Fruit fly (Drosophila melanogaster) whole organism, embryonic: ENCODE data around the gene CG4957.

ENCODE experiments used
- Atf6 ChIP-seq: fragments of 200-800 bp; sonication (Bioruptor generic); IDR thresholded peaks from 2 replicates; pipeline ENCODE4 v1.3.6; 2022; ENCODE audit warnings: missing biosample characterization, missing genetic modification characterization
- BtbVII ChIP-seq: fragments of 200-800 bp; sonication (Bioruptor generic); optimal IDR thresholded peaks from 3 replicates; lab custom pipeline; 2017; ENCODE audit warnings: missing biosample characterization, mild to moderate bottlenecking, missing genetic modification characterization
- CG10654 ChIP-seq: fragments of 200-800 bp; sonication (Bioruptor generic); optimal IDR thresholded peaks from 2 replicates; lab custom pipeline; 2016; ENCODE audit warnings: missing biosample characterization, missing genetic modification characterization
- CG11695 ChIP-seq: fragments of 200-800 bp; sonication (Bioruptor generic); IDR thresholded peaks from 3 replicates; pipeline ENCODE4 v1.3.6; 2022; ENCODE audit warnings: missing biosample characterization, missing genetic modification characterization
- CG11723 ChIP-seq: fragments of 200-800 bp; sonication (Bioruptor generic); optimal IDR thresholded peaks from 2 replicates; lab custom pipeline; 2017; ENCODE audit warnings: missing biosample characterization, mild to moderate bottlenecking, missing genetic modification characterization
- CG12299 ChIP-seq: fragments of 200-800 bp; sonication (Bioruptor generic); optimal IDR thresholded peaks from 2 replicates; lab custom pipeline; 2018; ENCODE audit warnings: missing biosample characterization, mild to moderate bottlenecking, missing genetic modification characterization
- CG1233 ChIP-seq: fragments of 200-800 bp; sonication (Bioruptor generic); optimal IDR thresholded peaks from 4 replicates; lab custom pipeline; 2018; ENCODE audit warnings: missing biosample characterization, mild to moderate bottlenecking, missing genetic modification characterization
- CG12659 ChIP-seq: fragments of 200-800 bp; sonication (Bioruptor generic); optimal IDR thresholded peaks from 3 replicates; lab custom pipeline; 2017; ENCODE audit warnings: mild to moderate bottlenecking, missing biosample characterization, missing genetic modification reagents, missing genetic modification characterization
- CG13424 ChIP-seq: fragments of 200-800 bp; sonication (Bioruptor generic); optimal IDR thresholded peaks from 2 replicates; lab custom pipeline; 2019; ENCODE audit warnings: missing biosample characterization, mild to moderate bottlenecking, missing genetic modification characterization, moderate library complexity
- CG1603 ChIP-seq: fragments of 200-800 bp; sonication (Bioruptor generic); optimal IDR thresholded peaks from 2 replicates; lab custom pipeline; 2019; ENCODE audit warnings: missing biosample characterization, mild to moderate bottlenecking, missing genetic modification characterization, moderate library complexity
- CG16815 ChIP-seq: fragments of 200-800 bp; sonication (Bioruptor generic); optimal IDR thresholded peaks from 3 replicates; lab custom pipeline; 2017; ENCODE audit warnings: missing biosample characterization, mild to moderate bottlenecking, missing genetic modification characterization
- CG17328 ChIP-seq: fragments of 200-800 bp; sonication (Bioruptor generic); IDR thresholded peaks from 2 replicates; pipeline ENCODE4 v1.3.6; 2022; ENCODE audit warnings: missing biosample characterization, missing genetic modification characterization
- CG17912 ChIP-seq: fragments of 200-800 bp; sonication (Bioruptor generic); optimal IDR thresholded peaks from 2 replicates; lab custom pipeline; 2018; ENCODE audit warnings: missing biosample characterization, mild to moderate bottlenecking, missing genetic modification characterization
- CG3281 ChIP-seq: fragments of 200-800 bp; sonication (Bioruptor generic); optimal IDR thresholded peaks from 3 replicates; lab custom pipeline; 2017; ENCODE audit warnings: missing biosample characterization, mild to moderate bottlenecking, missing genetic modification characterization
- CG33557 ChIP-seq: fragments of 200-800 bp; sonication (Bioruptor generic); optimal IDR thresholded peaks from 2 replicates; lab custom pipeline; 2019; ENCODE audit warnings: missing biosample characterization, mild to moderate bottlenecking, missing genetic modification characterization, moderate library complexity
- CG6765 ChIP-seq: fragments of 200-800 bp; sonication (Bioruptor generic); optimal IDR thresholded peaks from 3 replicates; lab custom pipeline; 2017; ENCODE audit warnings: missing biosample characterization, mild to moderate bottlenecking, missing genetic modification characterization
- CG7987 ChIP-seq: fragments of 200-800 bp; sonication (Bioruptor generic); optimal IDR thresholded peaks from 2 replicates; lab custom pipeline; 2018; ENCODE audit warnings: missing biosample characterization, mild to moderate bottlenecking, missing genetic modification characterization, moderate library complexity
- Deaf1 ChIP-seq: fragments of 200-800 bp; optimal IDR thresholded peaks from 3 replicates; lab custom pipeline; 2019; ENCODE audit warnings: missing biosample characterization, mild to moderate bottlenecking, missing genetic modification characterization, moderate library complexity
- Fer1 ChIP-seq: fragments of 200-800 bp; sonication (Bioruptor generic); optimal IDR thresholded peaks from 2 replicates; lab custom pipeline; 2017; ENCODE audit warnings: missing biosample characterization, mild to moderate bottlenecking, missing genetic modification characterization
- HLH3B ChIP-seq: fragments of 200-800 bp; sonication (Bioruptor generic); IDR thresholded peaks from 2 replicates; pipeline ENCODE4 v1.3.6; 2022; ENCODE audit warnings: missing biosample characterization, missing genetic modification characterization
- HLH4C ChIP-seq: fragments of 200-800 bp; sonication (Bioruptor generic); IDR thresholded peaks from 3 replicates; pipeline ENCODE4 v1.3.6; 2022; ENCODE audit warnings: missing biosample characterization, missing genetic modification characterization; ENCODE audit not compliant: partially characterized antibody
- HmgZ ChIP-seq: fragments of 200-800 bp; sonication (Bioruptor generic); optimal IDR thresholded peaks from 2 replicates; lab custom pipeline; 2018; ENCODE audit warnings: missing biosample characterization, mild to moderate bottlenecking, missing genetic modification characterization
- Med ChIP-seq: fragments of 200-800 bp; sonication (Bioruptor generic); peaks from one replicate; lab custom pipeline; 2016; ENCODE audit warnings: missing biosample characterization, missing genetic modification characterization, mild to moderate bottlenecking, inconsistent platforms, moderate library complexity
- Meics ChIP-seq: fragments of 200-800 bp; sonication (Bioruptor generic); optimal IDR thresholded peaks from 2 replicates; lab custom pipeline; 2017; ENCODE audit warnings: missing biosample characterization, mild to moderate bottlenecking, missing genetic modification characterization
- NC2α ChIP-seq: fragments of 200-800 bp; sonication (Bioruptor generic); optimal IDR thresholded peaks from 2 replicates; lab custom pipeline; 2016; ENCODE audit warnings: missing biosample characterization, missing genetic modification characterization
- Pdp1 ChIP-seq, 2 experiments: fragments of 200-800 bp; sonication (Bioruptor generic); optimal IDR thresholded peaks; 3 replicates each; lab custom pipeline; 2016; ENCODE audit warnings: missing biosample characterization in 2 of 2, missing genetic modification characterization in 2 of 2, mild to moderate bottlenecking in 1 of 2, moderate library complexity in 1 of 2
- Sox100B ChIP-seq: fragments of 200-800 bp; sonication (Bioruptor generic); optimal IDR thresholded peaks from 3 replicates; lab custom pipeline; 2018; ENCODE audit warnings: missing biosample characterization, mild to moderate bottlenecking, missing genetic modification characterization
- ac ChIP-seq: fragments of 200-800 bp; sonication (Bioruptor generic); optimal IDR thresholded peaks from 3 replicates; lab custom pipeline; 2017; ENCODE audit warnings: missing biosample characterization, mild to moderate bottlenecking, missing genetic modification characterization
- az2 ChIP-seq: fragments of 200-800 bp; sonication (Bioruptor generic); optimal IDR thresholded peaks from 3 replicates; lab custom pipeline; 2016; ENCODE audit warnings: missing biosample characterization, missing genetic modification characterization
- crc ChIP-seq: fragments of 200-800 bp; sonication (Bioruptor generic); optimal IDR thresholded peaks from 2 replicates; lab custom pipeline; 2016; ENCODE audit warnings: missing biosample characterization, missing genetic modification characterization
- dmrt11E ChIP-seq: fragments of 200-800 bp; sonication (Bioruptor generic); optimal IDR thresholded peaks from 3 replicates; lab custom pipeline; 2018; ENCODE audit warnings: missing biosample characterization, mild to moderate bottlenecking, missing genetic modification characterization, moderate library complexity
- eve ChIP-seq, 2 experiments: fragments of >200 bp; optimal IDR thresholded peaks; 2 replicates each; lab custom pipeline; 2017; ENCODE audit warnings: missing biosample characterization in 2 of 2, missing genetic modification characterization in 2 of 2
- fd64A ChIP-seq: fragments of 200-800 bp; sonication (Bioruptor generic); optimal IDR thresholded peaks from 3 replicates; lab custom pipeline; 2018; ENCODE audit warnings: missing biosample characterization, mild to moderate bottlenecking, missing genetic modification characterization
- gcm ChIP-seq: fragments of 200-800 bp; sonication (Bioruptor generic); optimal IDR thresholded peaks from 2 replicates; lab custom pipeline; 2019; ENCODE audit warnings: missing biosample characterization, mild to moderate bottlenecking, missing genetic modification characterization, moderate library complexity
- grn ChIP-seq: fragments of 200-800 bp; sonication (Bioruptor generic); optimal IDR thresholded peaks from 3 replicates; lab custom pipeline; 2017; ENCODE audit warnings: missing biosample characterization, missing genetic modification characterization
- luna ChIP-seq: fragments of 200-800 bp; sonication (Bioruptor generic); optimal IDR thresholded peaks from 2 replicates; lab custom pipeline; 2016; ENCODE audit warnings: missing biosample characterization, missing genetic modification characterization
- mirr ChIP-seq: fragments of 200-800 bp; sonication (Bioruptor generic); optimal IDR thresholded peaks from 3 replicates; lab custom pipeline; 2018; ENCODE audit warnings: missing biosample characterization, mild to moderate bottlenecking, missing genetic modification characterization
- p53 ChIP-seq: fragments of 200-800 bp; sonication (Bioruptor generic); optimal IDR thresholded peaks from 2 replicates; lab custom pipeline; 2016; ENCODE audit warnings: missing biosample characterization, missing genetic modification characterization
- phol ChIP-seq: fragments of 200-800 bp; sonication (Bioruptor generic); optimal IDR thresholded peaks from 3 replicates; lab custom pipeline; 2018; ENCODE audit warnings: missing biosample characterization, mild to moderate bottlenecking, missing genetic modification characterization, moderate library complexity
- row ChIP-seq: fragments of 200-800 bp; sonication (Bioruptor generic); IDR thresholded peaks from 3 replicates; pipeline ENCODE4 v1.3.6; 2022; ENCODE audit warnings: missing biosample characterization, missing genetic modification characterization
- salm ChIP-seq: fragments of 200-800 bp; sonication (Bioruptor generic); optimal IDR thresholded peaks from 2 replicates; lab custom pipeline; 2018; ENCODE audit warnings: missing biosample characterization, mild to moderate bottlenecking, missing genetic modification characterization
- sd ChIP-seq: fragments of 200-800 bp; sonication (Bioruptor generic); optimal IDR thresholded peaks from 3 replicates; lab custom pipeline; 2018; ENCODE audit warnings: missing biosample characterization, mild to moderate bottlenecking, missing genetic modification characterization, moderate library complexity
- sens ChIP-seq: fragments of 200-800 bp; sonication (Bioruptor generic); peaks from one replicate; lab custom pipeline; 2016; ENCODE audit warnings: missing biosample characterization, missing genetic modification characterization
- slp2 ChIP-seq: fragments of 200-800 bp; sonication (Bioruptor generic); optimal IDR thresholded peaks from 2 replicates; lab custom pipeline; 2016; ENCODE audit warnings: missing biosample characterization, missing genetic modification characterization
- sqz ChIP-seq: fragments of 200-800 bp; sonication (Bioruptor generic); optimal IDR thresholded peaks from 3 replicates; lab custom pipeline; 2018; ENCODE audit warnings: missing biosample characterization, mild to moderate bottlenecking, missing genetic modification characterization
- sug ChIP-seq: fragments of 200-800 bp; optimal IDR thresholded peaks from 2 replicates; lab custom pipeline; 2019; ENCODE audit warnings: missing biosample characterization, mild to moderate bottlenecking, missing genetic modification characterization, moderate library complexity
- twi ChIP-seq: fragments of 200-800 bp; optimal IDR thresholded peaks from 2 replicates; lab custom pipeline; 2019; ENCODE audit warnings: missing biosample characterization, mild to moderate bottlenecking, missing genetic modification characterization, moderate library complexity
- vvl ChIP-seq: fragments of 200-800 bp; sonication (Bioruptor generic); IDR thresholded peaks from 2 replicates; pipeline ENCODE4 v1.3.6; 2022; ENCODE audit warnings: missing biosample characterization, missing genetic modification characterization
- zen ChIP-seq: fragments of 200-800 bp; sonication (Bioruptor generic); optimal IDR thresholded peaks from 3 replicates; lab custom pipeline; 2018; ENCODE audit warnings: missing biosample characterization, mild to moderate bottlenecking, missing genetic modification characterization, moderate library complexity

CG4957 gene

dm6 chr2L:10237725-10238446 is 30.8 kb upstream of the CG4957 start, which contains the start of gene mthl15 (continued):
- peak; percentile 6 for TF ChIP-seq crc (GFP tag; lab: Kevin White, UChicago)
- TF ChIP-seq Med = peak; percentile 73
- TF ChIP-seq phol (tag; lab: Kevin White, UChicago) = no peak
- TF ChIP-seq vvl (GFP tag; lab: Robert Waterston, UW) = no peak
- 0 out of 3 replicates have a peak, but pooled peaks have one; percentile 11 for TF ChIP-seq row (GFP tag; lab: Robert Waterston, UW)
- TF ChIP-seq sd (tag; lab: Kevin White, UChicago) = peak; percentile 52
- no peak for TF ChIP-seq CG1233 (GFP tag; lab: Kevin White, UChicago)
- TF ChIP-seq HLH3B (GFP tag; lab: Robert Waterston, UW) = no peak
- TF ChIP-seq CG11723 (GFP tag; lab: Kevin White, UChicago) = peak; percentile 19
- peak; percentile 64 for TF ChIP-seq sens
- TF ChIP-seq sug (tag; lab: Kevin White, UChicago) = peak; percentile 94
- TF ChIP-seq CG10654 (GFP tag; lab: Kevin White, UChicago) = no peak
- no peak for TF ChIP-seq slp2 (GFP tag; lab: Kevin White, UChicago)
- peak; percentile 36 for TF ChIP-seq CG33557 (GFP tag; lab: Kevin White, UChicago)
- peak; percentile 34 for TF ChIP-seq dmrt11E (tag; lab: Kevin White, UChicago)
- peak; percentile 38 for TF ChIP-seq CG12659 (GFP tag; lab: Kevin White, UChicago)
- TF ChIP-seq gcm (GFP tag; lab: Kevin White, UChicago) = peak; percentile 21
- peak; percentile 19 for TF ChIP-seq Fer1
- TF ChIP-seq CG17912 = peak; percentile 22
- TF ChIP-seq CG12299 = peak; percentile 5
- TF ChIP-seq BtbVII = peak; percentile 3
- TF ChIP-seq Atf6 (GFP tag; lab: Robert Waterston, UW) = peak; percentile 41; the same call in 1 of the 2 replicates
- TF ChIP-seq Pdp1 (GFP tag; optimal IDR thresholded peaks at IDR 0.05; lab: Kevin White, UChicago) = peak in 1 of 2 experiments; percentile 75
- peak in 1 of 2 experiments; percentile 62 for TF ChIP-seq eve (GFP tag; optimal IDR thresholded peaks at IDR 0.05; lab: Kevin White, UChicago)
- TF ChIP-seq grn (GFP tag; lab: Kevin White, UChicago) = peak; percentile 28
- peak; percentile 1 for TF ChIP-seq CG3281 (GFP tag; lab: Kevin White, UChicago)
- peak; percentile 9 for TF ChIP-seq CG13424 (tag; lab: Kevin White, UChicago)
- TF ChIP-seq CG11695 (GFP tag; lab: Robert Waterston, UW) = peak; percentile 28; the same call in 1 of the 3 replicates
- peak; percentile 51 for TF ChIP-seq fd64A (GFP tag; lab: Kevin White, UChicago)
- peak; percentile 54 for TF ChIP-seq HmgZ (tag; lab: Kevin White, UChicago)
- TF ChIP-seq luna (GFP tag; lab: Kevin White, UChicago) = no peak
- 0 out of 2 replicates have a peak, but pooled peaks have one; percentile 29 for TF ChIP-seq CG17328 (GFP tag; lab: Robert Waterston, UW)
- TF ChIP-seq NC2α (GFP tag; lab: Kevin White, UChicago) = peak; percentile 22
- TF ChIP-seq CG7987 (GFP tag; lab: Kevin White, UChicago) = peak; percentile 33
- no peak for TF ChIP-seq sqz
- TF ChIP-seq salm (tag; lab: Kevin White, UChicago) = peak; percentile 29
- no peak for TF ChIP-seq twi (tag; lab: Kevin White, UChicago)
- peak; percentile 10 for TF ChIP-seq Sox100B (GFP tag; lab: Kevin White, UChicago)
- TF ChIP-seq mirr (GFP tag; lab: Kevin White, UChicago) = peak; percentile 95
- TF ChIP-seq CG16815 (GFP tag; lab: Kevin White, UChicago) = no peak
- peak; percentile 63 for TF ChIP-seq CG1603 (tag; lab: Kevin White, UChicago)
- peak; percentile 72 for TF ChIP-seq Deaf1
- TF ChIP-seq p53 (GFP tag; lab: Kevin White, UChicago) = no peak
- TF ChIP-seq zen (tag; lab: Kevin White, UChicago) = peak; percentile 32
- TF ChIP-seq ac (GFP tag; lab: Kevin White, UChicago) = peak; percentile 30
- no peak for TF ChIP-seq az2
- TF ChIP-seq HLH4C (GFP tag; lab: Robert Waterston, UW) = 0 out of 3 replicates have a peak, but pooled peaks have one; percentile 39
- TF ChIP-seq CG6765 (GFP tag; lab: Kevin White, UChicago) = peak; percentile 34
- peak; percentile 87 for TF ChIP-seq Meics (GFP tag; lab: Kevin White, UChicago)
